Worm (Caenorhabditis elegans) whole organism, L2 larva: ENCODE measurements around the gene tag-266.

Experiments used
- ZK546.5 ChIP-seq: sonication (generic microtip); optimal IDR thresholded peaks from 2 replicates; lab custom pipeline; 2017; ENCODE audit warnings: missing biosample characterization, missing genetic modification characterization
- alr-1 ChIP-seq: fragments of 150-350 bp; optimal IDR thresholded peaks from 2 replicates; lab custom pipeline; 2014; ENCODE audit warnings: missing biosample characterization, missing genetic modification characterization
- ama-1 ChIP-seq: fragments of 150-350 bp; optimal IDR thresholded peaks from 2 replicates; lab custom pipeline; 2018; ENCODE audit warnings: inconsistent platforms
- blmp-1 ChIP-seq: sonication (generic microtip); optimal IDR thresholded peaks from 2 replicates; lab custom pipeline; 2017; ENCODE audit warnings: missing genetic modification characterization, mild to moderate bottlenecking, missing compliant biosample characterization, antibody characterized with exemption, moderate library complexity; ENCODE audit not compliant: insufficient read depth
- fos-1 ChIP-seq: fragments of 150-350 bp; optimal IDR thresholded peaks from 2 replicates; lab custom pipeline; 2014; ENCODE audit warnings: missing biosample characterization, missing genetic modification characterization
- gmeb-1 ChIP-seq: fragments of 150-350 bp; optimal IDR thresholded peaks from 2 replicates; lab custom pipeline; 2014; ENCODE audit warnings: missing biosample characterization, missing genetic modification characterization
- mab-5 ChIP-seq: fragments of 150-350 bp; optimal IDR thresholded peaks from 2 replicates; lab custom pipeline; 2014; ENCODE audit warnings: missing biosample characterization, missing genetic modification characterization
- mdl-1 ChIP-seq, 2 experiments: fragments of 150-350 bp in 1 of 2; sonication (generic microtip) in 1 of 2; optimal IDR thresholded peaks; 2 replicates each; lab custom pipeline; 2017; ENCODE audit warnings: missing biosample characterization in 2 of 2, missing genetic modification characterization in 2 of 2
- sem-4 ChIP-seq: fragments of 150-350 bp; optimal IDR thresholded peaks from 2 replicates; lab custom pipeline; 2014; ENCODE audit warnings: missing biosample characterization, missing genetic modification reagents, missing genetic modification characterization
- unc-55 ChIP-seq: fragments of 150-350 bp; sonication (generic microtip); optimal IDR thresholded peaks from 3 replicates; lab custom pipeline; 2014; ENCODE audit warnings: missing biosample characterization, missing genetic modification reagents, missing genetic modification characterization
- zag-1 ChIP-seq: fragments of 150-350 bp; optimal IDR thresholded peaks from 2 replicates; lab custom pipeline; 2014; ENCODE audit warnings: missing biosample characterization, missing genetic modification characterization
- ztf-11 ChIP-seq: sonication (generic microtip); optimal IDR thresholded peaks from 2 replicates; lab custom pipeline; 2017; ENCODE audit warnings: missing biosample characterization, missing genetic modification characterization
- ztf-4 ChIP-seq: fragments of 150-350 bp; optimal IDR thresholded peaks from 2 replicates; lab custom pipeline; 2014; ENCODE audit warnings: missing biosample characterization, missing genetic modification characterization

- peak; percentile 33 for TF ChIP-seq gmeb-1 (tag; lab: Kevin White, UChicago)
- no peak for TF ChIP-seq blmp-1 (tag; lab: Kevin White, UChicago)
- no peak for TF ChIP-seq zag-1 (tag; lab: Kevin White, UChicago)
- TF ChIP-seq sem-4 (tag; lab: Kevin White, UChicago): no peak
- TF ChIP-seq mdl-1 (tag; optimal IDR thresholded peaks at IDR 0.05; lab: Kevin White, UChicago): no peak
- TF ChIP-seq ztf-4 (tag; lab: Kevin White, UChicago): no peak
- TF ChIP-seq ama-1 (lab: Kevin White, UChicago): no peak
- peak; percentile 41 for TF ChIP-seq unc-55 (GFP tag; lab: Kevin White, UChicago)
- TF ChIP-seq ZK546.5 (tag; lab: Kevin White, UChicago): no peak
- no peak for TF ChIP-seq ztf-11 (tag; lab: Kevin White, UChicago)
- TF ChIP-seq fos-1 (tag; lab: Kevin White, UChicago): no peak
- no peak for TF ChIP-seq mab-5 (tag; lab: Kevin White, UChicago)
- TF ChIP-seq alr-1 (tag; lab: Kevin White, UChicago): no peak
Observed at ce11 chrIII:634618-635017, 5.4 kb downstream of the tag-266 start, which contains the start of gene fem-2.
